Worm (Caenorhabditis elegans): ENCODE results near the gene F36A4.4.

Gene F36A4.4

DNA sequence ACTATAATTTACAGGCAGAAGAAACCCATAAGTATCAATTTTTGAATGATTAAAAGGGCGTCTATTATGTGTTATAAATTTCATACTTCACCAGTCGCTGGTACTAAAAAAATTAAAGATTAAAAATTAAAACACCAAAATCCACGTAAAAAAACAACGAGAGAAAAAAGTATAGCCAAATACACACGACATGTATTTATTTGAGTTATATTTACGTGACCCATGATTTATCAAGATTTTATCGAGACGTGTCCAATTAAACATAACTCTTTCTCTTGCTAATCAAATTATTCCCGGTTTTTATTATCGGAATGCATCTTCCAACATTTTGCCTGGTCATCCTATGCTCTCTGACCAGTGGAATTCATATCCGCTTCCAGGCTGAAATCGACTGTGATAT, at the start of gene F36A4.4:
Gene F36A4.4 (plus strand): TSS at position 301 of the 400 bp plus-strand sequence.
- TF ChIP-seq W03F9.2 (tag; optimal IDR thresholded peaks at IDR 0.05) = no peak
- no peak for TF ChIP-seq dao-5 (tag; optimal IDR thresholded peaks at IDR 0.05)
- no peak for TF ChIP-seq him-1 (tag; optimal IDR thresholded peaks at IDR 0.05)

- TF ChIP-seq dao-5 (tag; optimal IDR thresholded peaks at IDR 0.05) (no peak), him-1 (tag; optimal IDR thresholded peaks at IDR 0.05) (no peak), W03F9.2 (tag; optimal IDR thresholded peaks at IDR 0.05) (no peak)
These were observed 49.1 kb upstream of the F36A4.4 start for ce11 chrIV:4218276-4218675.

- TF ChIP-seq dao-5 (tag; optimal IDR thresholded peaks at IDR 0.05) = no peak
- TF ChIP-seq W03F9.2 (tag; optimal IDR thresholded peaks at IDR 0.05) = no peak
- TF ChIP-seq him-1 (tag; optimal IDR thresholded peaks at IDR 0.05) = no peak
These were observed 47.4 kb upstream of the F36A4.4 start, which contains the start of gene F30B5.11 for ce11 chrIV:4219983-4220382. Gene F30B5.11, minus strand, starts transcription at chrIV:4220083.

ce11 chrIV:4225851-4226250, 41.6 kb upstream of the F36A4.4 start, which contains the start of gene srbc-71:
Gene srbc-71, minus strand, starts transcription at chrIV:4225951.
- TF ChIP-seq him-1 (tag; optimal IDR thresholded peaks at IDR 0.05) (no peak), dao-5 (tag; optimal IDR thresholded peaks at IDR 0.05) (no peak), W03F9.2 (tag; optimal IDR thresholded peaks at IDR 0.05) (no peak)

DNA sequence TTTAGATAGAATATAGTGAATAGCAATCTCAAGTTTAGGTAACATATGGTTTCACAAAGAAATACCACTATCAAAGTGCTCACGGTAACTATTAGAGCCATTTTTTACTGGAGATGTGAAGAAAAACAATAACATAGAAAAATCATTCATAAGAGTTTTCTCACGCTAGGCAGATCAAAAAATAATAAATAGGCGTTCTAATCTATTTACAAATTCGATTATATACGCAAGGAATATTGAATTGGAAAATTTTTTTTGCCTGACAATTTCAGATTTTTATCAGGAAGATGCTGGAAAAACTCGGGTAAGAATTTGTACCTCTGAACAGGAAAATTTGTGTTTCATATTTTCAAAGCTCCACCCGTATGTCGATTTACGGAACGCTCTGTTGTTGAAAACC, 39.5 kb upstream of the F36A4.4 start, which contains the start of gene srbc-70:
Gene srbc-70 (minus strand): TSS at position 101 of the 400 bp plus-strand sequence.
- TF ChIP-seq him-1 (tag; optimal IDR thresholded peaks at IDR 0.05) (no peak), W03F9.2 (tag; optimal IDR thresholded peaks at IDR 0.05) (no peak), dao-5 (tag; optimal IDR thresholded peaks at IDR 0.05) (no peak)

ce11 chrIV:4235315-4236024, 31.9 kb upstream of the F36A4.4 start, which contains the start of the genes zipt-2.2 and dpy-13:
Gene zipt-2.2, minus strand, starts transcription at chrIV:4235365.
Gene dpy-13, plus strand, starts transcription at chrIV:4235614.
- no peak for TF ChIP-seq W03F9.2 (tag; optimal IDR thresholded peaks at IDR 0.05)
- no peak for TF ChIP-seq dao-5 (tag; optimal IDR thresholded peaks at IDR 0.05)
- no peak for TF ChIP-seq him-1 (tag; optimal IDR thresholded peaks at IDR 0.05)

DNA sequence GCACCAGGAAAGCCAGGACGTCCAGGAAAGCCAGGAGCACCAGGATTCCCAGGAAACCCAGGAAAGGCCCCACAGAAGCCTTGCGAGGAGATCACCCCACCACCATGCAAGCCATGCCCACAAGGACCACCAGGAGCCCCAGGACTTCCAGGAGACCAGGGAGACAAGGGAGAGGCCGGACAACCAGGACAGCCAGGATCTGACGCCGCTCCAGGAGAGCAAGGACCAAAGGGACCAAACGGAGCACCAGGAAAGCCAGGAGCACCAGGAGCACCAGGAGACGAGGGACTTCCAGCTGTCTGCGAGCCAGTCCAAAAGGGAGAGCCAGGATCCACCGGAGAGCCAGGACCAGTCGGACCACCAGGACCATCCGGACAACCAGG, 31.4 kb upstream of the F36A4.4 start:
- no peak for TF ChIP-seq him-1 (tag; optimal IDR thresholded peaks at IDR 0.05)
- no peak for TF ChIP-seq dao-5 (tag; optimal IDR thresholded peaks at IDR 0.05)
- TF ChIP-seq W03F9.2 (tag; optimal IDR thresholded peaks at IDR 0.05) = no peak

- no peak for TF ChIP-seq W03F9.2 (tag; optimal IDR thresholded peaks at IDR 0.05)
These were observed 30.7 kb upstream of the F36A4.4 start for ce11 chrIV:4236671-4237070.

- TF ChIP-seq W03F9.2 (tag; optimal IDR thresholded peaks at IDR 0.05) (no peak), him-1 (tag; optimal IDR thresholded peaks at IDR 0.05) (no peak), dao-5 (tag; optimal IDR thresholded peaks at IDR 0.05) (no peak)
These were observed 23.5 kb upstream of the F36A4.4 start for ce11 chrIV:4243830-4244406.

- no peak for TF ChIP-seq dao-5 (tag; optimal IDR thresholded peaks at IDR 0.05)
- TF ChIP-seq him-1 (tag; optimal IDR thresholded peaks at IDR 0.05) = no peak
- no peak for TF ChIP-seq W03F9.2 (tag; optimal IDR thresholded peaks at IDR 0.05)
These were observed 22.9 kb upstream of the F36A4.4 start, which contains the start of gene col-34 for ce11 chrIV:4244510-4244909. Gene col-34, minus strand, starts transcription at chrIV:4244610.

DNA sequence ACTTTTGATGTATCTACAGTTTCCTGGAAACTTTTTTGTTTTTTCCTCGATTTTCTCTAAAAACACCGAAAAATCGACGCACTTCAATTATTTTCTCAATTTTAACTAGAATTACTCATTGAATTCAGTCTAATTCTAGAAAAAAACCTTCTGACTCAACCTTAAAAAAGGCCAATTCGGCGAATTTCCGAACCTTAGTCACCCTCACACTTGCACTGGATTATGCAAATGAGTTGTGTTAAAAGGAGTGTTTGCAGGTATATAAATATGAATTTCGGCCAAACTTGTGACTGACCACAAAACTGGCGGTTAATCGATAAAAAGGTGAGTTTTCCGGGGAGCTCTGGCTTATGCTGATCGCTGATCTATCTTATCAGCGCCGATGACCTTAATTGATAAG, 20.9 kb upstream of the F36A4.4 start, which contains the start of gene ttr-20:
Gene ttr-20 (plus strand): TSS at position 301 of the 400 bp plus-strand sequence.
- TF ChIP-seq W03F9.2 (tag; optimal IDR thresholded peaks at IDR 0.05) = no peak
- TF ChIP-seq dao-5 (tag; optimal IDR thresholded peaks at IDR 0.05) = no peak
- no peak for TF ChIP-seq him-1 (tag; optimal IDR thresholded peaks at IDR 0.05)

DNA sequence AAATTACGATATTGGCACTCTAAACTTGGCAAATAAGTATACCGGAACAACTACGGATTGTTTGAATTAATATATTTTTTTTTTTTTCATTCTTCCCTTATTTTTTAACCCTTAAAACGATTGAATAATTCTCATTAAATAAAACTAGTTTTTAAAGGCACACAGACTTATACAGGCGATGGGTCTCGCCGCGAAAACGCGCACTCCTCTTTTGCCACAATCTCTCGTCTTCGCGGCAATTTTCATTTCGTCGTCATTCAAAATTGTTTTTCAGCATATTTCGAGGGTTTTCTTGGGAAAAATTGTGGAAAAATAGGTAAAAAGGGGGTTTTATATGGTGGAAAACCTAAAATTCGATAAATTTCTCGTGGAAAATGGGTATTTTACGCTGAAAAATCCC, 20.1 kb upstream of the F36A4.4 start:
- TF ChIP-seq him-1 (tag; optimal IDR thresholded peaks at IDR 0.05) = no peak
- no peak for TF ChIP-seq W03F9.2 (tag; optimal IDR thresholded peaks at IDR 0.05)
- no peak for TF ChIP-seq dao-5 (tag; optimal IDR thresholded peaks at IDR 0.05)

- TF ChIP-seq W03F9.2 (tag; optimal IDR thresholded peaks at IDR 0.05) (no peak), him-1 (tag; optimal IDR thresholded peaks at IDR 0.05) (no peak), dao-5 (tag; optimal IDR thresholded peaks at IDR 0.05) (no peak)
These were observed 19.6 kb upstream of the F36A4.4 start, which contains the start of gene ama-1 for ce11 chrIV:4247770-4248169. Gene ama-1, plus strand, starts transcription at chrIV:4248070.

DNA sequence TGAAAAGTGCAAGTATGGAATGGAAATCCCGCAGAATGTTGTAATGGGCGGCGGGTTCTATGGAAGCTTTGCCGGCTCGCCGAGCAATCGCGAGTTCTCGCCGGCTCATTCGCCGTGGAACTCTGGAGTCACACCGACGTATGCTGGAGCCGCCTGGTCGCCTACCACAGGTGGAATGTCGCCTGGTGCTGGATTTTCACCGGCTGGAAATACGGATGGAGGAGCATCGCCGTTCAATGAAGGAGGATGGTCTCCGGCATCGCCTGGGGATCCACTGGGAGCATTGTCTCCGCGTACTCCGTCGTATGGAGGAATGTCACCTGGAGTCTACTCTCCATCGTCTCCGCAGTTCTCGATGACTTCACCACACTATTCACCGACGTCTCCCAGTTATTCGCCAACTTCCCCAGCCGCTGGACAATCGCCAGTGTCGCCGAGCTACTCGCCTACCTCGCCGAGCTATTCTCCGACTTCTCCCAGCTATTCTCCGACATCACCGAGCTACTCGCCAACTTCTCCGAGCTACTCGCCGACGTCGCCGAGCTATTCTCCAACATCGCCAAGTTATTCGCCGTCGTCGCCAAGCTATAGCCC, 12.3 kb upstream of the F36A4.4 start:
- TF ChIP-seq W03F9.2 (tag; optimal IDR thresholded peaks at IDR 0.05) (no peak), dao-5 (tag; optimal IDR thresholded peaks at IDR 0.05) (no peak), him-1 (tag; optimal IDR thresholded peaks at IDR 0.05) (no peak)

Measured in whole organism, L4/young adult.